Fruit fly (Drosophila melanogaster): Measurements from ENCODE around the gene ImpE3.

DNA sequence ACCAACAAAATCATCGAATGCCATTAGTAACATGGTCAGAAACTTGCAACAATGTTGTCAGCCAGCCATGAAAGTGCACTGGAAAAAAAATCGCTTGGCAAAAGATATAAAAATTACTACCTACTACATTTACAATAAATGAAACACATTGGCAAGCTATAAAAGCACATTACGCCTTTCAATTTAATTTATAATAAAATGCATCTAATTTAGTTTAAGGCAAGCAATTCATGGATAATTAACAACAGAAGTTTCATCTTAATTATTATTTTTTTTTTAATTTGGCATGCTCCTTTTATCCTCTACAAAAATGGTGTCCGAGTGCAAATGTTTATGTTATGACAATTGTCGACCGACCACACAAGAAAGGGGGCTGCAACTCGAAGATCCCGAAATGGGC, 9.6 kb upstream of the ImpE3 start:
- TF ChIP-seq pan (optimal IDR thresholded peaks at IDR 0.05) (no peak), usp (GFP tag; optimal IDR thresholded peaks at IDR 0.05) (no peak), EcR (GFP tag; optimal IDR thresholded peaks at IDR 0.05) (no peak), Dll (optimal IDR thresholded peaks at IDR 0.05) (no peak), psq (optimal IDR thresholded peaks at IDR 0.05) (no peak)
